Fruit fly (Drosophila melanogaster) whole organism, embryonic: ENCODE data around the gene PIG-Q.

Experiments
- Asciz ChIP-seq: fragments of 200-800 bp; sonication (Bioruptor generic); optimal IDR thresholded peaks from 2 replicates; lab custom pipeline; 2017; ENCODE audit warnings: missing biosample characterization, mild to moderate bottlenecking, missing genetic modification characterization, missing genetic modification reagents
- Atf-2 ChIP-seq: fragments of 200-800 bp; sonication (Bioruptor generic); optimal IDR thresholded peaks from 2 replicates; lab custom pipeline; 2016; ENCODE audit warnings: missing biosample characterization, missing genetic modification characterization
- B-H2 ChIP-seq: fragments of 200-800 bp; sonication (Bioruptor generic); optimal IDR thresholded peaks from 2 replicates; lab custom pipeline; 2018; ENCODE audit warnings: missing biosample characterization, mild to moderate bottlenecking, missing genetic modification characterization
- Bteb2 ChIP-seq: fragments of 200-800 bp; sonication (Bioruptor generic); optimal IDR thresholded peaks from 2 replicates; lab custom pipeline; 2016; ENCODE audit warnings: missing biosample characterization, missing genetic modification characterization
- CG11723 ChIP-seq: fragments of 200-800 bp; sonication (Bioruptor generic); optimal IDR thresholded peaks from 2 replicates; lab custom pipeline; 2017; ENCODE audit warnings: missing biosample characterization, mild to moderate bottlenecking, missing genetic modification characterization
- CG12769 ChIP-seq: fragments of 200-800 bp; sonication (Bioruptor generic); optimal IDR thresholded peaks from 2 replicates; lab custom pipeline; 2019; ENCODE audit warnings: missing biosample characterization, mild to moderate bottlenecking, missing genetic modification characterization, moderate library complexity
- CG13296 ChIP-seq: fragments of 200-800 bp; sonication (Bioruptor generic); optimal IDR thresholded peaks from 3 replicates; lab custom pipeline; 2018; ENCODE audit warnings: missing biosample characterization, mild to moderate bottlenecking, missing genetic modification characterization
- CG15601 ChIP-seq: fragments of 200-800 bp; sonication (Bioruptor generic); optimal IDR thresholded peaks from 3 replicates; lab custom pipeline; 2019; ENCODE audit warnings: missing biosample characterization, mild to moderate bottlenecking, missing genetic modification characterization, moderate library complexity
- CG15696 ChIP-seq: fragments of 200-800 bp; sonication (Bioruptor generic); optimal IDR thresholded peaks from 2 replicates; lab custom pipeline; 2019; ENCODE audit warnings: missing biosample characterization, mild to moderate bottlenecking, missing genetic modification characterization, moderate library complexity
- CG1602 ChIP-seq: fragments of 200-800 bp; sonication (Bioruptor generic); optimal IDR thresholded peaks from 3 replicates; lab custom pipeline; 2016; ENCODE audit warnings: missing biosample characterization, missing genetic modification characterization
- CG16813 ChIP-seq: fragments of 200-800 bp; sonication (Bioruptor generic); IDR thresholded peaks from 3 replicates; pipeline ENCODE4 v1.3.6; 2022; ENCODE audit warnings: missing biosample characterization, missing genetic modification characterization; ENCODE audit not compliant: partially characterized antibody
- CG16815 ChIP-seq: fragments of 200-800 bp; sonication (Bioruptor generic); optimal IDR thresholded peaks from 3 replicates; lab custom pipeline; 2017; ENCODE audit warnings: missing biosample characterization, mild to moderate bottlenecking, missing genetic modification characterization
- CG30020 ChIP-seq: fragments of 200-800 bp; optimal IDR thresholded peaks from 2 replicates; lab custom pipeline; 2019; ENCODE audit warnings: missing biosample characterization, mild to moderate bottlenecking, missing genetic modification characterization, moderate library complexity
- CG4360 ChIP-seq: fragments of 200-800 bp; sonication (Bioruptor generic); IDR thresholded peaks from 2 replicates; pipeline ENCODE4 v1.3.6; 2022; ENCODE audit warnings: missing biosample characterization, missing genetic modification characterization
- CG7556 ChIP-seq: fragments of 200-800 bp; sonication (Bioruptor generic); optimal IDR thresholded peaks from 2 replicates; lab custom pipeline; 2017; ENCODE audit warnings: missing biosample characterization, mild to moderate bottlenecking, missing genetic modification characterization
- CG7839 ChIP-seq: fragments of 200-800 bp; sonication (Bioruptor generic); optimal IDR thresholded peaks from 3 replicates; lab custom pipeline; 2018; ENCODE audit warnings: missing biosample characterization, mild to moderate bottlenecking, missing genetic modification characterization, moderate library complexity
- CG8359 ChIP-seq: fragments of 200-800 bp; sonication (Bioruptor generic); optimal IDR thresholded peaks from 2 replicates; lab custom pipeline; 2017; ENCODE audit warnings: missing biosample characterization, mild to moderate bottlenecking, missing genetic modification characterization, borderline replicate concordance
- CG8765 ChIP-seq: fragments of 200-800 bp; sonication (Bioruptor generic); IDR thresholded peaks from 2 replicates; pipeline ENCODE4 v1.3.6; 2022; ENCODE audit warnings: missing biosample characterization, missing genetic modification characterization
- CG9437 ChIP-seq: fragments of 200-800 bp; sonication (Bioruptor generic); optimal IDR thresholded peaks from 2 replicates; lab custom pipeline; 2018; ENCODE audit warnings: missing biosample characterization, mild to moderate bottlenecking, missing genetic modification characterization
- D ChIP-seq, 2 experiments: fragments of 200-800 bp in 1 of 2; fragments of >200 bp in 1 of 2; sonication (Bioruptor generic) in 1 of 2; optimal IDR thresholded peaks; 2 replicates in 1 of 2; 3 replicates in 1 of 2; lab custom pipeline; 2017; ENCODE audit warnings: mild to moderate bottlenecking in 1 of 2, missing biosample characterization in 1 of 2, missing genetic modification characterization in 1 of 2, missing genetic modification reagents in 1 of 2
- Deaf1 ChIP-seq: fragments of 200-800 bp; optimal IDR thresholded peaks from 3 replicates; lab custom pipeline; 2019; ENCODE audit warnings: missing biosample characterization, mild to moderate bottlenecking, missing genetic modification characterization, moderate library complexity
- Dp ChIP-seq: fragments of 200-800 bp; sonication (Bioruptor generic); optimal IDR thresholded peaks from 2 replicates; lab custom pipeline; 2018; ENCODE audit warnings: missing biosample characterization, mild to moderate bottlenecking, missing genetic modification characterization, moderate library complexity
- Elba2 ChIP-seq: fragments of 200-800 bp; sonication (Bioruptor generic); optimal IDR thresholded peaks from 3 replicates; lab custom pipeline; 2016; ENCODE audit warnings: missing biosample characterization, missing genetic modification characterization
- GATAe ChIP-seq: fragments of 200-800 bp; sonication (Bioruptor generic); conservative IDR thresholded peaks from 2 replicates; pipeline ENCODE4 v1.3.6; 2022; ENCODE audit warnings: missing biosample characterization, missing genetic modification characterization
- Hr39 ChIP-seq: fragments of >200 bp; optimal IDR thresholded peaks from 2 replicates; lab custom pipeline; 2017
- Jarid2 ChIP-seq: fragments of 200-800 bp; sonication (Bioruptor generic); optimal IDR thresholded peaks from 3 replicates; lab custom pipeline; 2017; ENCODE audit warnings: mild to moderate bottlenecking, missing biosample characterization, missing genetic modification reagents, missing genetic modification characterization
- Mad ChIP-seq: fragments of 200-800 bp; sonication (Bioruptor generic); optimal IDR thresholded peaks from 2 replicates; lab custom pipeline; 2016; ENCODE audit warnings: missing biosample characterization, missing genetic modification characterization
- NK7.1 ChIP-seq: fragments of 200-800 bp; sonication (Bioruptor generic); optimal IDR thresholded peaks from 3 replicates; lab custom pipeline; 2016; ENCODE audit warnings: missing biosample characterization, missing genetic modification characterization
- Rfx ChIP-seq: fragments of 200-800 bp; sonication (Bioruptor generic); IDR thresholded peaks from 2 replicates; pipeline ENCODE4 v1.3.6; 2022; ENCODE audit warnings: missing biosample characterization, missing genetic modification characterization
- Usf ChIP-seq: fragments of 200-800 bp; sonication (Bioruptor generic); optimal IDR thresholded peaks from 2 replicates; lab custom pipeline; 2017; ENCODE audit warnings: missing genotype, missing biosample characterization, missing genetic modification characterization
- Xrp1 ChIP-seq: fragments of 200-800 bp; sonication (Bioruptor generic); IDR thresholded peaks from 2 replicates; pipeline ENCODE4 v1.3.6; 2022; ENCODE audit warnings: missing biosample characterization, missing genetic modification characterization
- ab ChIP-seq: fragments of 200-800 bp; sonication (Bioruptor generic); optimal IDR thresholded peaks from 2 replicates; lab custom pipeline; 2016; ENCODE audit warnings: missing biosample characterization, missing genetic modification characterization
- chm ChIP-seq: fragments of 200-800 bp; sonication (Bioruptor generic); IDR thresholded peaks from 2 replicates; pipeline ENCODE4 v1.3.6; 2022; ENCODE audit warnings: missing biosample characterization, missing genetic modification characterization
- croc ChIP-seq: fragments of 200-800 bp; sonication (Bioruptor generic); conservative IDR thresholded peaks from 3 replicates; pipeline ENCODE4 v1.3.6; 2022; ENCODE audit warnings: missing biosample characterization, missing genetic modification characterization
- crp ChIP-seq, 2 experiments: fragments of 200-800 bp; sonication (Bioruptor generic); optimal IDR thresholded peaks; 2 replicates in 1 of 2; 3 replicates in 1 of 2; lab custom pipeline; 2017; ENCODE audit warnings: missing biosample characterization in 2 of 2, missing genetic modification characterization in 2 of 2, mild to moderate bottlenecking in 1 of 2, moderate library complexity in 1 of 2
- dan ChIP-seq: fragments of 200-800 bp; sonication (Bioruptor generic); IDR thresholded peaks from 2 replicates; pipeline ENCODE4 v1.3.6; 2022; ENCODE audit warnings: missing biosample characterization, missing genetic modification characterization
- disco-r ChIP-seq: fragments of 200-800 bp; sonication (Bioruptor generic); optimal IDR thresholded peaks from 2 replicates; lab custom pipeline; 2016; ENCODE audit warnings: missing biosample characterization, missing genetic modification characterization
- dmrt11E ChIP-seq: fragments of 200-800 bp; sonication (Bioruptor generic); optimal IDR thresholded peaks from 3 replicates; lab custom pipeline; 2018; ENCODE audit warnings: missing biosample characterization, mild to moderate bottlenecking, missing genetic modification characterization, moderate library complexity
- en ChIP-seq: fragments of 200-800 bp; sonication (Bioruptor generic); optimal IDR thresholded peaks from 2 replicates; lab custom pipeline; 2016; ENCODE audit warnings: missing biosample characterization, missing genetic modification characterization
- her ChIP-seq: fragments of 200-800 bp; sonication (Bioruptor generic); optimal IDR thresholded peaks from 2 replicates; lab custom pipeline; 2016; ENCODE audit warnings: missing biosample characterization, missing genetic modification characterization
- hth ChIP-seq: fragments of >200 bp; optimal IDR thresholded peaks from 2 replicates; lab custom pipeline; 2017; ENCODE audit warnings: inconsistent platforms
- knrl ChIP-seq: fragments of 200-800 bp; sonication (Bioruptor generic); IDR thresholded peaks from 3 replicates; pipeline ENCODE4 v1.3.6; 2022; ENCODE audit warnings: missing biosample characterization, missing genetic modification characterization; ENCODE audit not compliant: partially characterized antibody
- mam ChIP-seq: fragments of 200-800 bp; sonication (Bioruptor generic); optimal IDR thresholded peaks from 3 replicates; lab custom pipeline; 2016; ENCODE audit warnings: missing biosample characterization, missing genetic modification characterization
- nmo ChIP-seq: fragments of 200-800 bp; sonication (Bioruptor generic); optimal IDR thresholded peaks from 2 replicates; lab custom pipeline; 2018; ENCODE audit warnings: missing biosample characterization, mild to moderate bottlenecking, missing genetic modification characterization, moderate library complexity
- pita ChIP-seq: fragments of 200-800 bp; sonication (Bioruptor generic); optimal IDR thresholded peaks from 2 replicates; lab custom pipeline; 2017; ENCODE audit warnings: missing biosample characterization, mild to moderate bottlenecking, missing genetic modification characterization
- salm ChIP-seq: fragments of 200-800 bp; sonication (Bioruptor generic); optimal IDR thresholded peaks from 2 replicates; lab custom pipeline; 2018; ENCODE audit warnings: missing biosample characterization, mild to moderate bottlenecking, missing genetic modification characterization
- schlank ChIP-seq: fragments of 200-800 bp; sonication (Bioruptor generic); optimal IDR thresholded peaks from 2 replicates; lab custom pipeline; 2018; ENCODE audit warnings: missing biosample characterization, mild to moderate bottlenecking, missing genetic modification characterization
- sima ChIP-seq: fragments of 200-800 bp; sonication (Bioruptor generic); optimal IDR thresholded peaks from 2 replicates; lab custom pipeline; 2016; ENCODE audit warnings: missing biosample characterization, missing genetic modification characterization
- slou ChIP-seq: fragments of 200-800 bp; sonication (Bioruptor generic); optimal IDR thresholded peaks from 3 replicates; lab custom pipeline; 2016; ENCODE audit warnings: missing biosample characterization, missing genetic modification characterization
- tio ChIP-seq: fragments of 200-800 bp; sonication (Bioruptor generic); optimal IDR thresholded peaks from 2 replicates; lab custom pipeline; 2017; ENCODE audit warnings: missing biosample characterization, missing genetic modification characterization, inconsistent platforms
- unc-4 ChIP-seq: fragments of 200-800 bp; sonication (Bioruptor generic); IDR thresholded peaks from 2 replicates; pipeline ENCODE4 v1.3.6; 2022; ENCODE audit warnings: missing biosample characterization, missing genetic modification characterization; ENCODE audit not compliant: partially characterized antibody

Gene PIG-Q

dm6 chrX:16385942-16386392 is 27.0 kb downstream of the PIG-Q start (continued):
- TF ChIP-seq dmrt11E (no peak), CG12769 (tag; lab: Kevin White, UChicago) (no peak), CG8765 (GFP tag; lab: Robert Waterston, UW) (no peak), dan (GFP tag; lab: Robert Waterston, UW) (no peak), chm (no peak), en (GFP tag; lab: Kevin White, UChicago) (no peak), Jarid2 (GFP tag; lab: Kevin White, UChicago) (no peak), sima (GFP tag; lab: Kevin White, UChicago) (no peak), GATAe (GFP tag; lab: Robert Waterston, UW) (no peak), slou (no peak), CG1602 (GFP tag; lab: Kevin White, UChicago) (no peak), B-H2 (peak; percentile 18), Elba2 (GFP tag; lab: Kevin White, UChicago) (no peak), her (GFP tag; lab: Kevin White, UChicago) (no peak), crp (GFP tag; optimal IDR thresholded peaks at IDR 0.05; lab: Kevin White, UChicago) (no peak), disco-r (GFP tag; lab: Kevin White, UChicago) (no peak), CG15696 (no peak), ab (GFP tag; lab: Kevin White, UChicago) (no peak), Atf-2 (GFP tag; lab: Kevin White, UChicago) (no peak), CG7839 (tag; lab: Kevin White, UChicago) (peak; percentile 62), salm (tag; lab: Kevin White, UChicago) (no peak), Asciz (peak; percentile 20), croc (GFP tag; lab: Robert Waterston, UW) (no peak), CG7556 (GFP tag; lab: Kevin White, UChicago) (peak; percentile 52), CG15601 (no peak), CG13296 (GFP tag; lab: Kevin White, UChicago) (peak; percentile 22), mam (no peak), CG11723 (GFP tag; lab: Kevin White, UChicago) (peak; percentile 7), CG30020 (tag; lab: Kevin White, UChicago) (no peak), CG8359 (GFP tag; lab: Kevin White, UChicago) (no peak), D (optimal IDR thresholded peaks at IDR 0.05; lab: Kevin White, UChicago) (no peak), D (GFP tag; optimal IDR thresholded peaks at IDR 0.05; lab: Kevin White, UChicago) (peak; percentile 18), schlank (tag; lab: Kevin White, UChicago) (peak; percentile 37), Hr39 (lab: Kevin White, UChicago) (no peak), Deaf1 (tag; lab: Kevin White, UChicago) (no peak), Usf (GFP tag; lab: Kevin White, UChicago) (no peak), tio (peak; percentile 54), hth (lab: Kevin White, UChicago) (no peak), Rfx (GFP tag; lab: Robert Waterston, UW) (peak; percentile 19; the same call in 1 of the 2 replicates), CG9437 (peak; percentile 28), Mad (GFP tag; lab: Kevin White, UChicago) (no peak), knrl (no peak), CG16813 (GFP tag; lab: Robert Waterston, UW) (no peak), nmo (GFP tag; lab: Kevin White, UChicago) (peak; percentile 9), NK7.1 (no peak), pita (GFP tag; lab: Kevin White, UChicago) (no peak), CG4360 (GFP tag; lab: Robert Waterston, UW) (no peak), CG16815 (peak; percentile 35), unc-4 (GFP tag; lab: Robert Waterston, UW) (no peak), Dp (GFP tag; lab: Kevin White, UChicago) (no peak), Xrp1 (GFP tag; lab: Robert Waterston, UW) (no peak; the same call in 1 of the 2 replicates), Bteb2 (GFP tag; lab: Kevin White, UChicago) (no peak)
